Fruit fly (Drosophila melanogaster) whole organism, prepupa: ENCODE data around the gene CG42523.

ENCODE experiments used
- Blimp-1 ChIP-seq: fragments of 200-800 bp; sonication (Bioruptor generic); optimal IDR thresholded peaks from 3 replicates; lab custom pipeline; 2017; ENCODE audit warnings: missing biosample characterization, missing genetic modification characterization, mild to moderate bottlenecking, moderate library complexity, missing genetic modification reagents
- CG10631 ChIP-seq: fragments of 200-800 bp; sonication (Bioruptor generic); optimal IDR thresholded peaks from 2 replicates; lab custom pipeline; 2016; ENCODE audit warnings: missing biosample characterization, missing genetic modification characterization
- CG11762 ChIP-seq: fragments of 200-800 bp; sonication (Bioruptor generic); optimal IDR thresholded peaks from 3 replicates; lab custom pipeline; 2016; ENCODE audit warnings: missing biosample characterization, missing genetic modification characterization; ENCODE audit not compliant: insufficient read depth
- CG11902 ChIP-seq: fragments of 200-800 bp; sonication (Bioruptor generic); optimal IDR thresholded peaks from 3 replicates; lab custom pipeline; 2016; ENCODE audit warnings: missing biosample characterization, missing genetic modification characterization
- CG1621 ChIP-seq: fragments of 200-800 bp; sonication (Bioruptor generic); optimal IDR thresholded peaks from 3 replicates; lab custom pipeline; 2018; ENCODE audit warnings: missing biosample characterization, mild to moderate bottlenecking, missing genetic modification characterization
- CG34406 ChIP-seq: fragments of 200-800 bp; sonication (Bioruptor generic); optimal IDR thresholded peaks from 3 replicates; lab custom pipeline; 2016; ENCODE audit warnings: missing biosample characterization, missing genetic modification characterization
- CG3919 ChIP-seq: fragments of 200-800 bp; sonication (Bioruptor generic); optimal IDR thresholded peaks from 3 replicates; lab custom pipeline; 2016; ENCODE audit warnings: missing biosample characterization, missing genetic modification characterization
- CG4318 ChIP-seq: fragments of 200-800 bp; sonication (Bioruptor generic); optimal IDR thresholded peaks from 3 replicates; lab custom pipeline; 2017; ENCODE audit warnings: missing biosample characterization, mild to moderate bottlenecking, missing genetic modification characterization
- CG6163 ChIP-seq: fragments of 200-800 bp; sonication (Bioruptor generic); IDR thresholded peaks from 3 replicates; pipeline ENCODE4 v1.3.6; 2022; ENCODE audit warnings: missing biosample characterization, missing genetic modification characterization
- CG6792 ChIP-seq: fragments of 200-800 bp; sonication (Bioruptor generic); optimal IDR thresholded peaks from 3 replicates; lab custom pipeline; 2016; ENCODE audit warnings: missing biosample characterization, missing genetic modification characterization
- CG6808 ChIP-seq: fragments of 200-800 bp; sonication (Bioruptor generic); optimal IDR thresholded peaks from 3 replicates; lab custom pipeline; 2017; ENCODE audit warnings: missing biosample characterization, missing genetic modification characterization, mild to moderate bottlenecking, moderate library complexity, missing genetic modification reagents
- CG7368 ChIP-seq: fragments of 200-800 bp; sonication (Bioruptor generic); optimal IDR thresholded peaks from 3 replicates; lab custom pipeline; 2016; ENCODE audit warnings: missing biosample characterization, missing genetic modification characterization
- CG8119 ChIP-seq: fragments of 200-800 bp; sonication (Bioruptor generic); IDR thresholded peaks from 3 replicates; pipeline ENCODE4 v1.3.6; 2022; ENCODE audit warnings: missing biosample characterization, missing genetic modification characterization
- CG8319 ChIP-seq: fragments of 200-800 bp; sonication (Bioruptor generic); optimal IDR thresholded peaks from 3 replicates; lab custom pipeline; 2016; ENCODE audit warnings: missing biosample characterization, missing genetic modification characterization
- CG8632 ChIP-seq: fragments of 200-800 bp; sonication (Bioruptor generic); optimal IDR thresholded peaks from 3 replicates; lab custom pipeline; 2016; ENCODE audit warnings: missing biosample characterization, missing genetic modification characterization
- CG9139 ChIP-seq: fragments of 200-800 bp; sonication (Bioruptor generic); optimal IDR thresholded peaks from 3 replicates; lab custom pipeline; 2017; ENCODE audit warnings: missing biosample characterization, mild to moderate bottlenecking, missing genetic modification characterization
- Eip75B ChIP-seq: fragments of 200-800 bp; sonication (Bioruptor generic); optimal IDR thresholded peaks from 3 replicates; lab custom pipeline; 2016; ENCODE audit warnings: missing biosample characterization, missing genetic modification characterization
- Eip78C ChIP-seq: fragments of 200-800 bp; sonication (Bioruptor generic); peaks from one replicate; lab custom pipeline; 2016; ENCODE audit warnings: missing biosample characterization, missing genetic modification characterization
- Eip93F ChIP-seq: fragments of 200-800 bp; sonication (Bioruptor generic); optimal IDR thresholded peaks from 2 replicates; lab custom pipeline; 2016; ENCODE audit warnings: missing biosample characterization, mild to moderate bottlenecking, missing genetic modification characterization
- Ets96B ChIP-seq: fragments of 200-800 bp; optimal IDR thresholded peaks from 2 replicates; lab custom pipeline; 2019; ENCODE audit warnings: missing biosample characterization, mild to moderate bottlenecking, missing genetic modification characterization, moderate library complexity
- Gug ChIP-seq: fragments of 200-800 bp; sonication (Bioruptor generic); IDR thresholded peaks from 2 replicates; pipeline ENCODE4 v1.3.6; 2022; ENCODE audit warnings: missing biosample characterization, missing genetic modification characterization
- Hr38 ChIP-seq: sonication (Bioruptor generic); optimal IDR thresholded peaks from 2 replicates; lab custom pipeline; 2016; ENCODE audit warnings: missing biosample characterization, missing genetic modification characterization
- Lpt ChIP-seq: fragments of 200-800 bp; sonication (Bioruptor generic); optimal IDR thresholded peaks from 3 replicates; lab custom pipeline; 2016; ENCODE audit warnings: missing biosample characterization, missing genetic modification characterization
- OdsH ChIP-seq: fragments of 200-800 bp; sonication (Bioruptor generic); optimal IDR thresholded peaks from 3 replicates; lab custom pipeline; 2016; ENCODE audit warnings: missing biosample characterization, missing genetic modification characterization
- Sox102F ChIP-seq: fragments of 200-800 bp; sonication (Bioruptor generic); optimal IDR thresholded peaks from 2 replicates; lab custom pipeline; 2016; ENCODE audit warnings: missing biosample characterization, mild to moderate bottlenecking, missing genetic modification characterization
- achi ChIP-seq: fragments of 200-800 bp; sonication (Bioruptor generic); optimal IDR thresholded peaks from 3 replicates; lab custom pipeline; 2016; ENCODE audit warnings: missing biosample characterization, missing genetic modification characterization
- cyc ChIP-seq: fragments of 200-800 bp; sonication (Bioruptor generic); optimal IDR thresholded peaks from 3 replicates; lab custom pipeline; 2016; ENCODE audit warnings: missing biosample characterization, missing genetic modification characterization
- dac ChIP-seq: fragments of 200-800 bp; sonication (Bioruptor generic); optimal IDR thresholded peaks from 2 replicates; lab custom pipeline; 2017; ENCODE audit warnings: missing biosample characterization, mild to moderate bottlenecking, missing genetic modification characterization
- dsx ChIP-seq: fragments of 200-800 bp; optimal IDR thresholded peaks from 3 replicates; lab custom pipeline; 2019; ENCODE audit warnings: missing biosample characterization, mild to moderate bottlenecking, missing genetic modification characterization, moderate library complexity; ENCODE audit not compliant: poor library complexity, severe bottlenecking
- eg ChIP-seq: fragments of 200-800 bp; sonication (Bioruptor generic); IDR thresholded peaks from 3 replicates; pipeline ENCODE4 v1.3.6; 2022; ENCODE audit warnings: missing biosample characterization, missing genetic modification characterization
- esn ChIP-seq: fragments of 200-800 bp; sonication (Bioruptor generic); optimal IDR thresholded peaks from 2 replicates; lab custom pipeline; 2016; ENCODE audit warnings: missing biosample characterization, mild to moderate bottlenecking, missing genetic modification characterization, moderate library complexity
- fd85E ChIP-seq: fragments of 200-800 bp; sonication (Bioruptor generic); optimal IDR thresholded peaks from 3 replicates; lab custom pipeline; 2016; ENCODE audit warnings: missing biosample characterization, missing genetic modification characterization
- fkh ChIP-seq: fragments of 200-800 bp; sonication (Bioruptor generic); optimal IDR thresholded peaks from 3 replicates; lab custom pipeline; 2017; ENCODE audit warnings: missing biosample characterization, mild to moderate bottlenecking, missing genetic modification characterization, moderate library complexity
- pdm3 ChIP-seq: fragments of 200-800 bp; sonication (Bioruptor generic); optimal IDR thresholded peaks from 3 replicates; lab custom pipeline; 2016; ENCODE audit warnings: missing biosample characterization, missing genetic modification characterization
- ss ChIP-seq, 2 experiments: fragments of 200-800 bp; sonication (Bioruptor generic); optimal IDR thresholded peaks; 2 replicates in 1 of 2; 3 replicates in 1 of 2; lab custom pipeline; 2017 to 2018; ENCODE audit warnings: mild to moderate bottlenecking in 2 of 2, missing biosample characterization in 2 of 2, missing genetic modification characterization in 2 of 2, moderate library complexity in 1 of 2
- topi ChIP-seq: fragments of 200-800 bp; sonication (Bioruptor generic); optimal IDR thresholded peaks from 3 replicates; lab custom pipeline; 2016; ENCODE audit warnings: missing biosample characterization, missing genetic modification characterization
- vri ChIP-seq: fragments of 200-800 bp; sonication (Bioruptor generic); optimal IDR thresholded peaks from 3 replicates; lab custom pipeline; 2016; ENCODE audit warnings: missing biosample characterization, mild to moderate bottlenecking, missing genetic modification characterization

Gene CG42523

dm6 chr2L:4797643-4798042 lies 34.9 kb downstream of the CG42523 start (continued):
- no peak for TF ChIP-seq CG8632 (GFP tag; lab: Kevin White, UChicago)
- TF ChIP-seq CG1621 (tag; lab: Kevin White, UChicago): no peak
- TF ChIP-seq OdsH (GFP tag; lab: Kevin White, UChicago): peak; percentile 54
- peak; percentile 56 for TF ChIP-seq pdm3 (GFP tag; lab: Kevin White, UChicago)
- TF ChIP-seq achi (GFP tag; lab: Kevin White, UChicago): peak; percentile 30
- peak; percentile 62 for TF ChIP-seq CG7368
- TF ChIP-seq CG6808 (GFP tag; lab: Kevin White, UChicago): no peak
- TF ChIP-seq, all 60 proteins: peak for 36

- TF ChIP-seq CG8632 (GFP tag; lab: Kevin White, UChicago): no peak
- TF ChIP-seq OdsH (GFP tag; lab: Kevin White, UChicago): no peak
- no peak for TF ChIP-seq CG8319 (GFP tag; lab: Kevin White, UChicago)
- no peak for TF ChIP-seq CG34406 (GFP tag; lab: Kevin White, UChicago)
- TF ChIP-seq dac (GFP tag; lab: Kevin White, UChicago): no peak
- no peak for TF ChIP-seq achi (GFP tag; lab: Kevin White, UChicago)
- TF ChIP-seq eg (GFP tag; lab: Robert Waterston, UW): no peak
- no peak for TF ChIP-seq ss (GFP tag; optimal IDR thresholded peaks at IDR 0.05; lab: Kevin White, UChicago)
- no peak for TF ChIP-seq fd85E (GFP tag; lab: Kevin White, UChicago)
- TF ChIP-seq topi (GFP tag; lab: Kevin White, UChicago): no peak
- no peak for TF ChIP-seq vri
Observed at dm6 chr2L:4798894-4799293, 36.2 kb downstream of the CG42523 start.

- TF ChIP-seq Eip75B (GFP tag; lab: Kevin White, UChicago): peak; percentile 36
- TF ChIP-seq Blimp-1: peak; percentile 45
- TF ChIP-seq Eip78C: peak; percentile 70
- no peak for TF ChIP-seq CG6808 (GFP tag; lab: Kevin White, UChicago)
Observed at dm6 chr2L:4800033-4800432, 37.3 kb downstream of the CG42523 start.

dm6 chr2L:4801705-4802216 lies 39.1 kb downstream of the CG42523 start, which contains the start of gene slf:
Gene slf, minus strand, starts transcription at chr2L:4801923.
- no peak for TF ChIP-seq CG4318 (GFP tag; lab: Kevin White, UChicago)
- 0 out of 3 replicates have a peak, but pooled peaks have one; percentile 48 for TF ChIP-seq eg (GFP tag; lab: Robert Waterston, UW)
- TF ChIP-seq CG11902 (GFP tag; lab: Kevin White, UChicago): no peak
- no peak for TF ChIP-seq fd85E (GFP tag; lab: Kevin White, UChicago)
- TF ChIP-seq CG1621 (tag; lab: Kevin White, UChicago): no peak
- TF ChIP-seq, all 60 proteins: peak for 1

- TF ChIP-seq Eip78C (peak; percentile 2), CG6163 (GFP tag; lab: Robert Waterston, UW) (0 out of 3 replicates have a peak, but pooled peaks have one; percentile 13), CG8119 (GFP tag; lab: Robert Waterston, UW) (0 out of 3 replicates have a peak, but pooled peaks have one; percentile 14), Ets96B (tag; lab: Kevin White, UChicago) (no peak), CG11902 (GFP tag; lab: Kevin White, UChicago) (no peak)
Observed at dm6 chr2L:4806109-4806508, 43.4 kb downstream of the CG42523 start.

- TF ChIP-seq ss (GFP tag; optimal IDR thresholded peaks at IDR 0.05; lab: Kevin White, UChicago): peak; percentile 18 to 36
- peak; percentile 10 for TF ChIP-seq CG1621 (tag; lab: Kevin White, UChicago)
- no peak for TF ChIP-seq CG8319 (GFP tag; lab: Kevin White, UChicago)
- no peak for TF ChIP-seq CG3919
- no peak for TF ChIP-seq CG10631 (GFP tag; lab: Kevin White, UChicago)
- TF ChIP-seq esn: no peak
- peak; percentile 49 for TF ChIP-seq CG6163 (GFP tag; lab: Robert Waterston, UW)
- no peak for TF ChIP-seq CG6792 (GFP tag; lab: Kevin White, UChicago)
- TF ChIP-seq CG11762: no peak
- no peak for TF ChIP-seq Eip93F (GFP tag; lab: Kevin White, UChicago)
- TF ChIP-seq Hr38 (GFP tag; lab: Kevin White, UChicago): no peak
- no peak for TF ChIP-seq CG9139 (GFP tag; lab: Kevin White, UChicago)
- no peak for TF ChIP-seq cyc (GFP tag; lab: Kevin White, UChicago)
- TF ChIP-seq Lpt (GFP tag; lab: Kevin White, UChicago): no peak
- TF ChIP-seq achi (GFP tag; lab: Kevin White, UChicago): no peak
- TF ChIP-seq CG4318 (GFP tag; lab: Kevin White, UChicago): no peak
- no peak for TF ChIP-seq dac (GFP tag; lab: Kevin White, UChicago)
- TF ChIP-seq dsx (GFP tag; lab: Kevin White, UChicago): peak; percentile 78
- TF ChIP-seq CG6808 (GFP tag; lab: Kevin White, UChicago): peak; percentile 34
- TF ChIP-seq fkh (GFP tag; lab: Kevin White, UChicago): no peak
- no peak for TF ChIP-seq Gug
- TF ChIP-seq Sox102F (GFP tag; lab: Kevin White, UChicago): peak; percentile 9
Observed at dm6 chr2L:4807953-4808604, 45.4 kb downstream of the CG42523 start.
